Worm (Caenorhabditis elegans) whole organism, mixed stage, embryonic: Measurements from ENCODE around the gene C05E7.3.

Experiments used
- ceh-43 ChIP-seq: fragments of 200-800 bp; sonication (Bioruptor generic); optimal IDR thresholded peaks from 2 replicates; lab custom pipeline; 2018; ENCODE audit warnings: mild to moderate bottlenecking, missing genetic modification characterization, moderate library complexity, missing compliant biosample characterization
- unc-39 ChIP-seq: fragments of 150-350 bp; optimal IDR thresholded peaks from 2 replicates; lab custom pipeline; 2014; ENCODE audit warnings: missing biosample characterization, missing genetic modification characterization

DNA sequence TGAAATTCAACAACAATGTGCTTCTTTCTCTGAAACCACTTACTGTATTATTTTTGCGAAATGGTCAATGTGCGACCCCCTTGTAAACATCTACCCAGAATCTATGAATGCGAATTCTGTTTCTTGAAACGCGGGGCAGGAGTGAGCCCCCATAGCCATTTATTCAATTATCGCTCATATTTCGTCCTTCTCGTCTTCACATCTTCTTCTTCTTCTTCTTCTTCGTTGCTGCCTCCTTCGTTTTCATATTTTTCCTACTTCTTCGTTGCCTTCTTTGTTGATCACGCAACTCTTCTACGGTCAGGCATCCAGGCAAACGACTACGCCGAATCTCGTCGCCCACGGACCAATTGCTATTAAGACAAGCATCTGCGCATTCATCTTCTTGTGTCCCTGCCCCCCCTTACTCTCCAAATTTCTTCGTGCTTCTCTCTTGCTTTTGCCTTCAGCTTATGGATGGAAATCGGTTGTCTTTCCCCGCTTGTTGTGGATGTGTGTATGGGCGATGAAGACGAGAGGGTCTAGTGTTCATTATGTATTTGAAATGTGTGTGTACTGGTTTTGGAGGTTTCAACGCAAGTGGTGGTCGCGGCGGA lies 44.3 kb downstream of the C05E7.3 start:
- no peak for TF ChIP-seq unc-39 (tag; lab: Kevin White, UChicago)
- no peak for TF ChIP-seq ceh-43 (GFP tag; lab: Kevin White, UChicago)
